Fruit fly (Drosophila melanogaster) whole organism, embryonic: ENCODE measurements around the gene RpL6.
A peak's percentile ranks its signal among the peaks of the same experiment; 100 is the strongest.

ENCODE experiments used
- Abd-B ChIP-seq: fragments of 200-800 bp; sonication (Bioruptor generic); optimal IDR thresholded peaks from 2 replicates; lab custom pipeline; 2018; ENCODE audit warnings: missing biosample characterization, mild to moderate bottlenecking, missing genetic modification characterization, moderate library complexity
- Asciz ChIP-seq: fragments of 200-800 bp; sonication (Bioruptor generic); optimal IDR thresholded peaks from 2 replicates; lab custom pipeline; 2017; ENCODE audit warnings: missing biosample characterization, mild to moderate bottlenecking, missing genetic modification characterization, missing genetic modification reagents
- Atf6 ChIP-seq: fragments of 200-800 bp; sonication (Bioruptor generic); IDR thresholded peaks from 2 replicates; pipeline ENCODE4 v1.3.6; 2022; ENCODE audit warnings: missing biosample characterization, missing genetic modification characterization
- Bteb2 ChIP-seq: fragments of 200-800 bp; sonication (Bioruptor generic); optimal IDR thresholded peaks from 2 replicates; lab custom pipeline; 2016; ENCODE audit warnings: missing biosample characterization, missing genetic modification characterization
- CG10321 ChIP-seq: fragments of 200-800 bp; sonication (Bioruptor generic); IDR thresholded peaks from 2 replicates; pipeline ENCODE4 v1.3.6; 2022; ENCODE audit warnings: missing biosample characterization, missing genetic modification characterization
- CG1233 ChIP-seq: fragments of 200-800 bp; sonication (Bioruptor generic); optimal IDR thresholded peaks from 4 replicates; lab custom pipeline; 2018; ENCODE audit warnings: missing biosample characterization, mild to moderate bottlenecking, missing genetic modification characterization
- CG12659 ChIP-seq: fragments of 200-800 bp; sonication (Bioruptor generic); optimal IDR thresholded peaks from 3 replicates; lab custom pipeline; 2017; ENCODE audit warnings: mild to moderate bottlenecking, missing biosample characterization, missing genetic modification reagents, missing genetic modification characterization
- CG13624 ChIP-seq: fragments of 200-800 bp; sonication (Bioruptor generic); optimal IDR thresholded peaks from 2 replicates; lab custom pipeline; 2016; ENCODE audit warnings: missing biosample characterization, missing genetic modification characterization
- CG16779 ChIP-seq: fragments of 200-800 bp; sonication (Bioruptor generic); IDR thresholded peaks from 2 replicates; pipeline ENCODE4 v1.3.6; 2022; ENCODE audit warnings: missing biosample characterization, missing genetic modification characterization
- CG16813 ChIP-seq: fragments of 200-800 bp; sonication (Bioruptor generic); IDR thresholded peaks from 3 replicates; pipeline ENCODE4 v1.3.6; 2022; ENCODE audit warnings: missing biosample characterization, missing genetic modification characterization; ENCODE audit not compliant: partially characterized antibody
- CG17359 ChIP-seq: fragments of 200-800 bp; sonication (Bioruptor generic); optimal IDR thresholded peaks from 3 replicates; lab custom pipeline; 2018; ENCODE audit warnings: missing biosample characterization, mild to moderate bottlenecking, missing genetic modification characterization, moderate library complexity
- CG17385 ChIP-seq: fragments of 200-800 bp; sonication (Bioruptor generic); optimal IDR thresholded peaks from 3 replicates; lab custom pipeline; 2018; ENCODE audit warnings: missing biosample characterization, mild to moderate bottlenecking, missing genetic modification characterization
- CG1832 ChIP-seq: fragments of 200-800 bp; sonication (Bioruptor generic); optimal IDR thresholded peaks from 2 replicates; lab custom pipeline; 2017; ENCODE audit warnings: missing biosample characterization, mild to moderate bottlenecking, missing genetic modification characterization, inconsistent platforms
- CG18764 ChIP-seq: fragments of 200-800 bp; sonication (Bioruptor generic); optimal IDR thresholded peaks from 3 replicates; lab custom pipeline; 2016; ENCODE audit warnings: missing biosample characterization, missing genetic modification characterization
- CG2889 ChIP-seq: fragments of 200-800 bp; sonication (Bioruptor generic); IDR thresholded peaks from 3 replicates; pipeline ENCODE4 v1.3.6; 2022; ENCODE audit warnings: missing biosample characterization, missing genetic modification characterization
- CG3163 ChIP-seq: fragments of 200-800 bp; sonication (Bioruptor generic); optimal IDR thresholded peaks from 3 replicates; lab custom pipeline; 2016; ENCODE audit warnings: missing biosample characterization, missing genetic modification characterization
- CG32767 ChIP-seq: fragments of 200-800 bp; sonication (Bioruptor generic); IDR thresholded peaks from 2 replicates; pipeline ENCODE4 v1.3.6; 2022; ENCODE audit warnings: missing biosample characterization, missing genetic modification characterization
- CG4282 ChIP-seq: fragments of 200-800 bp; sonication (Bioruptor generic); optimal IDR thresholded peaks from 2 replicates; lab custom pipeline; 2016; ENCODE audit warnings: missing biosample characterization, missing genetic modification characterization
- CG4360 ChIP-seq: fragments of 200-800 bp; sonication (Bioruptor generic); IDR thresholded peaks from 2 replicates; pipeline ENCODE4 v1.3.6; 2022; ENCODE audit warnings: missing biosample characterization, missing genetic modification characterization
- CG4424 ChIP-seq: fragments of 200-800 bp; sonication (Bioruptor generic); optimal IDR thresholded peaks from 3 replicates; lab custom pipeline; 2016; ENCODE audit warnings: missing biosample characterization, missing genetic modification characterization
- CG5180 ChIP-seq: fragments of 200-800 bp; sonication (Bioruptor generic); optimal IDR thresholded peaks from 3 replicates; lab custom pipeline; 2017; ENCODE audit warnings: missing biosample characterization, missing genetic modification characterization, mild to moderate bottlenecking, moderate library complexity, missing genetic modification reagents
- CG6765 ChIP-seq: fragments of 200-800 bp; sonication (Bioruptor generic); optimal IDR thresholded peaks from 3 replicates; lab custom pipeline; 2017; ENCODE audit warnings: missing biosample characterization, mild to moderate bottlenecking, missing genetic modification characterization
- CG7963 ChIP-seq: fragments of 200-800 bp; sonication (Bioruptor generic); IDR thresholded peaks from 3 replicates; pipeline ENCODE4 v1.3.6; 2022; ENCODE audit warnings: missing biosample characterization, missing genetic modification characterization; ENCODE audit not compliant: partially characterized antibody
- CG8290 ChIP-seq, 3 experiments: fragments of 200-800 bp; sonication (Bioruptor generic); optimal IDR thresholded peaks; 2 replicates each; lab custom pipeline; 2016 to 2019; ENCODE audit warnings: missing biosample characterization in 3 of 3, missing genetic modification characterization in 3 of 3, mild to moderate bottlenecking in 2 of 3, moderate library complexity in 1 of 3
- CG9215 ChIP-seq: fragments of 200-800 bp; sonication (Bioruptor generic); IDR thresholded peaks from 2 replicates; pipeline ENCODE4 v1.3.6; 2022; ENCODE audit warnings: missing biosample characterization, missing genetic modification characterization
- CG9797 ChIP-seq: fragments of 200-800 bp; sonication (Bioruptor generic); optimal IDR thresholded peaks from 3 replicates; lab custom pipeline; 2018; ENCODE audit warnings: missing biosample characterization, mild to moderate bottlenecking, missing genetic modification characterization
- Dref ChIP-seq: fragments of 200-800 bp; sonication (Bioruptor generic); IDR thresholded peaks from 2 replicates; pipeline ENCODE4 v1.3.6; 2022; ENCODE audit warnings: missing biosample characterization, missing genetic modification characterization
- Ets65A ChIP-seq: fragments of 200-800 bp; sonication (Bioruptor generic); peaks from one replicate; lab custom pipeline; 2016; ENCODE audit warnings: missing biosample characterization, missing genetic modification characterization
- Fer1 ChIP-seq: fragments of 200-800 bp; sonication (Bioruptor generic); optimal IDR thresholded peaks from 2 replicates; lab custom pipeline; 2017; ENCODE audit warnings: missing biosample characterization, mild to moderate bottlenecking, missing genetic modification characterization
- Fer3 ChIP-seq: fragments of 200-800 bp; sonication (Bioruptor generic); optimal IDR thresholded peaks from 2 replicates; lab custom pipeline; 2018; ENCODE audit warnings: missing biosample characterization, mild to moderate bottlenecking, missing genetic modification characterization, moderate library complexity
- HmgD ChIP-seq: fragments of 200-800 bp; sonication (Bioruptor generic); optimal IDR thresholded peaks from 3 replicates; lab custom pipeline; 2016; ENCODE audit warnings: missing biosample characterization, missing genetic modification characterization
- Hmx ChIP-seq: fragments of 200-800 bp; sonication (Bioruptor generic); optimal IDR thresholded peaks from 2 replicates; lab custom pipeline; 2016; ENCODE audit warnings: missing biosample characterization, missing genetic modification characterization
- Sin3A ChIP-seq: fragments of >200 bp; optimal IDR thresholded peaks from 2 replicates; lab custom pipeline; 2018
- Spps ChIP-seq: fragments of 200-800 bp; sonication (Bioruptor generic); optimal IDR thresholded peaks from 2 replicates; lab custom pipeline; 2018; ENCODE audit warnings: missing biosample characterization, mild to moderate bottlenecking, missing genetic modification characterization
- Sry-β ChIP-seq: fragments of 200-800 bp; sonication (Bioruptor generic); optimal IDR thresholded peaks from 2 replicates; lab custom pipeline; 2018; ENCODE audit warnings: missing biosample characterization, mild to moderate bottlenecking, missing genetic modification characterization, moderate library complexity
- crc ChIP-seq: fragments of 200-800 bp; sonication (Bioruptor generic); optimal IDR thresholded peaks from 2 replicates; lab custom pipeline; 2016; ENCODE audit warnings: missing biosample characterization, missing genetic modification characterization
- dati ChIP-seq: fragments of 200-800 bp; sonication (Bioruptor generic); IDR thresholded peaks from 2 replicates; pipeline ENCODE4 v1.3.6; 2022; ENCODE audit warnings: missing biosample characterization, missing genetic modification characterization
- dm ChIP-seq: fragments of 200-800 bp; sonication (Bioruptor generic); optimal IDR thresholded peaks from 3 replicates; lab custom pipeline; 2016; ENCODE audit warnings: missing biosample characterization, missing genetic modification characterization
- dmrt99B ChIP-seq: fragments of 200-800 bp; sonication (Bioruptor generic); optimal IDR thresholded peaks from 2 replicates; lab custom pipeline; 2018; ENCODE audit warnings: missing biosample characterization, mild to moderate bottlenecking, missing genetic modification characterization, moderate library complexity
- gsb ChIP-seq: fragments of 200-800 bp; sonication (Bioruptor generic); IDR thresholded peaks from 2 replicates; pipeline ENCODE4 v1.3.6; 2022; ENCODE audit warnings: missing biosample characterization, missing genetic modification characterization
- h ChIP-seq: fragments of >200 bp; optimal IDR thresholded peaks from 2 replicates; lab custom pipeline; 2017
- luna ChIP-seq: fragments of 200-800 bp; sonication (Bioruptor generic); optimal IDR thresholded peaks from 2 replicates; lab custom pipeline; 2016; ENCODE audit warnings: missing biosample characterization, missing genetic modification characterization
- sima ChIP-seq: fragments of 200-800 bp; sonication (Bioruptor generic); optimal IDR thresholded peaks from 2 replicates; lab custom pipeline; 2016; ENCODE audit warnings: missing biosample characterization, missing genetic modification characterization
- slou ChIP-seq: fragments of 200-800 bp; sonication (Bioruptor generic); optimal IDR thresholded peaks from 3 replicates; lab custom pipeline; 2016; ENCODE audit warnings: missing biosample characterization, missing genetic modification characterization
- sqz ChIP-seq: fragments of 200-800 bp; sonication (Bioruptor generic); optimal IDR thresholded peaks from 3 replicates; lab custom pipeline; 2018; ENCODE audit warnings: missing biosample characterization, mild to moderate bottlenecking, missing genetic modification characterization
- stc ChIP-seq: fragments of 200-800 bp; sonication (Bioruptor generic); IDR thresholded peaks from 2 replicates; pipeline ENCODE4 v1.3.6; 2022; ENCODE audit warnings: missing biosample characterization, missing genetic modification characterization
- tna ChIP-seq: fragments of 200-800 bp; sonication (Bioruptor generic); IDR thresholded peaks from 2 replicates; pipeline ENCODE4 v1.3.6; 2022; ENCODE audit warnings: missing biosample characterization, missing genetic modification characterization; ENCODE audit not compliant: partially characterized antibody
- unc-4 ChIP-seq: fragments of 200-800 bp; sonication (Bioruptor generic); IDR thresholded peaks from 2 replicates; pipeline ENCODE4 v1.3.6; 2022; ENCODE audit warnings: missing biosample characterization, missing genetic modification characterization; ENCODE audit not compliant: partially characterized antibody
- unpg ChIP-seq: fragments of 200-800 bp; sonication (Bioruptor generic); optimal IDR thresholded peaks from 3 replicates; lab custom pipeline; 2018; ENCODE audit warnings: missing biosample characterization, mild to moderate bottlenecking, missing genetic modification characterization, moderate library complexity
- wdn ChIP-seq: fragments of 200-800 bp; sonication (Bioruptor generic); IDR thresholded peaks from 2 replicates; pipeline ENCODE4 v1.3.6; 2022; ENCODE audit warnings: missing biosample characterization, missing genetic modification characterization
- wek ChIP-seq: fragments of 200-800 bp; sonication (Bioruptor generic); optimal IDR thresholded peaks from 3 replicates; lab custom pipeline; 2018; ENCODE audit warnings: missing biosample characterization, mild to moderate bottlenecking, missing genetic modification characterization, moderate library complexity

RpL6 gene

dm6 chr3R:31548766-31549510 lies 47.1 kb downstream of the RpL6 start (continued):
- no peak for TF ChIP-seq Atf6 (GFP tag; lab: Robert Waterston, UW)
- TF ChIP-seq Spps (tag; lab: Kevin White, UChicago): no peak
- no peak for TF ChIP-seq Fer1 (GFP tag; lab: Kevin White, UChicago)
- TF ChIP-seq dmrt99B (tag; lab: Kevin White, UChicago): peak; percentile 27
- TF ChIP-seq Asciz: peak; percentile 23
- no peak for TF ChIP-seq HmgD
- TF ChIP-seq CG16813 (GFP tag; lab: Robert Waterston, UW): no peak
- no peak for TF ChIP-seq CG8290 (GFP tag; optimal IDR thresholded peaks at IDR 0.05; lab: Kevin White, UChicago)
- TF ChIP-seq CG8290 (tag; optimal IDR thresholded peaks at IDR 0.05; lab: Kevin White, UChicago): no peak
- no peak for TF ChIP-seq CG7963 (GFP tag; lab: Robert Waterston, UW)
- no peak for TF ChIP-seq CG9215
- peak; percentile 1 for TF ChIP-seq unpg
- TF ChIP-seq CG4360 (GFP tag; lab: Robert Waterston, UW): no peak
- TF ChIP-seq CG5180 (GFP tag; lab: Kevin White, UChicago): no peak
- no peak for TF ChIP-seq CG2889
- no peak for TF ChIP-seq Sry-β (GFP tag; lab: Kevin White, UChicago)
- TF ChIP-seq CG17385 (GFP tag; lab: Kevin White, UChicago): no peak
- TF ChIP-seq CG6765: no peak
- no peak for TF ChIP-seq dati
- no peak for TF ChIP-seq stc (GFP tag; lab: Robert Waterston, UW)
- TF ChIP-seq CG9797 (GFP tag; lab: Kevin White, UChicago): no peak
- TF ChIP-seq CG12659 (GFP tag; lab: Kevin White, UChicago): no peak
- TF ChIP-seq Abd-B (GFP tag; lab: Kevin White, UChicago): no peak
- no peak for TF ChIP-seq CG1832 (GFP tag; lab: Kevin White, UChicago)
- TF ChIP-seq luna (GFP tag; lab: Kevin White, UChicago): no peak
- no peak for TF ChIP-seq sima (GFP tag; lab: Kevin White, UChicago)
- no peak for TF ChIP-seq CG4424
- TF ChIP-seq CG4282 (GFP tag; lab: Kevin White, UChicago): no peak
- TF ChIP-seq h (lab: Kevin White, UChicago): no peak
- peak; percentile 16 for TF ChIP-seq wek
- TF ChIP-seq Bteb2 (GFP tag; lab: Kevin White, UChicago): no peak
- no peak for TF ChIP-seq CG10321 (GFP tag; lab: Robert Waterston, UW)
- TF ChIP-seq CG17359: no peak
- TF ChIP-seq CG16779 (GFP tag; lab: Robert Waterston, UW): no peak
- no peak for TF ChIP-seq Hmx (GFP tag; lab: Kevin White, UChicago)
- no peak for TF ChIP-seq Fer3 (tag; lab: Kevin White, UChicago)
- no peak for TF ChIP-seq Ets65A (GFP tag; lab: Kevin White, UChicago)
- no peak for TF ChIP-seq wdn (GFP tag; lab: Robert Waterston, UW)
- TF ChIP-seq dm (GFP tag; lab: Kevin White, UChicago): no peak
- no peak for TF ChIP-seq Dref
- no peak for TF ChIP-seq CG18764
- no peak for TF ChIP-seq unc-4
- no peak for TF ChIP-seq Sin3A (lab: Kevin White, UChicago)
- no peak for TF ChIP-seq CG32767
- no peak for TF ChIP-seq gsb (GFP tag; lab: Robert Waterston, UW)
- no peak for TF ChIP-seq sqz
- no peak for TF ChIP-seq CG1233 (GFP tag; lab: Kevin White, UChicago)
- no peak for TF ChIP-seq tna
- no peak for TF ChIP-seq slou (GFP tag; lab: Kevin White, UChicago)
- TF ChIP-seq crc (GFP tag; lab: Kevin White, UChicago): no peak
- TF ChIP-seq CG13624 (GFP tag; lab: Kevin White, UChicago): no peak
- no peak for TF ChIP-seq CG3163
